Worm (Caenorhabditis elegans) whole organism, early embryonic: ENCODE data around the gene ran-3.
A peak's percentile ranks its signal among the peaks of the same experiment; 100 is the strongest.

Experiments used
- B0310.2 ChIP-seq: sonication (generic microtip); optimal IDR thresholded peaks from 2 replicates; lab custom pipeline; 2016; ENCODE audit warnings: mild to moderate bottlenecking, missing genetic modification characterization, missing compliant biosample characterization
- F13C5.2 ChIP-seq: sonication (generic microtip); optimal IDR thresholded peaks from 2 replicates; lab custom pipeline; 2017; ENCODE audit warnings: mild to moderate bottlenecking, missing genetic modification characterization, inconsistent platforms, missing compliant biosample characterization
- aly-1 ChIP-seq: sonication (generic microtip); optimal IDR thresholded peaks from 2 replicates; lab custom pipeline; 2016; ENCODE audit warnings: missing genetic modification characterization, missing compliant biosample characterization
- ama-1 ChIP-seq: fragments of 150-350 bp; optimal IDR thresholded peaks from 2 replicates; lab custom pipeline; 2014
- ceh-13 ChIP-seq: fragments of 200-800 bp; sonication (Bioruptor generic); optimal IDR thresholded peaks from 2 replicates; lab custom pipeline; 2018; ENCODE audit warnings: mild to moderate bottlenecking, missing genetic modification characterization, missing compliant biosample characterization
- ceh-36 ChIP-seq: sonication (generic microtip); optimal IDR thresholded peaks from 2 replicates; lab custom pipeline; 2016; ENCODE audit warnings: missing genetic modification characterization, inconsistent platforms, missing compliant biosample characterization
- ets-7 ChIP-seq: sonication (generic microtip); optimal IDR thresholded peaks from 2 replicates; lab custom pipeline; 2016; ENCODE audit warnings: missing genotype, missing genetic modification characterization, missing compliant biosample characterization
- flt-1 ChIP-seq: fragments of 200-800 bp; sonication (Bioruptor generic); IDR thresholded peaks from 2 replicates; pipeline ENCODE4 v1.3.6; 2022; ENCODE audit warnings: missing genetic modification characterization, missing compliant biosample characterization
- hmbx-1 ChIP-seq: sonication (generic microtip); optimal IDR thresholded peaks from 2 replicates; lab custom pipeline; 2016; ENCODE audit warnings: mild to moderate bottlenecking, missing genetic modification characterization, missing compliant biosample characterization
- hmg-4 ChIP-seq: fragments of 200-800 bp; sonication (Bioruptor generic); optimal IDR thresholded peaks from 2 replicates; lab custom pipeline; 2018; ENCODE audit warnings: mild to moderate bottlenecking, missing genetic modification characterization, missing compliant biosample characterization
- hnd-1 ChIP-seq: sonication (generic microtip); optimal IDR thresholded peaks from 2 replicates; lab custom pipeline; 2016; ENCODE audit warnings: missing genetic modification characterization, missing compliant biosample characterization
- pes-1 ChIP-seq: fragments of 200-800 bp; sonication (Bioruptor generic); IDR thresholded peaks from 2 replicates; pipeline ENCODE4 v1.3.6; 2022; ENCODE audit warnings: missing genetic modification reagents, missing genetic modification characterization, missing compliant biosample characterization
- scrt-1 ChIP-seq: fragments of 200-800 bp; sonication (Bioruptor generic); IDR thresholded peaks from 2 replicates; pipeline ENCODE4 v1.3.6; 2022; ENCODE audit warnings: missing genetic modification characterization, missing compliant biosample characterization
- sea-1 ChIP-seq: fragments of 200-800 bp; sonication (Bioruptor generic); conservative IDR thresholded peaks from 2 replicates; pipeline ENCODE4 v1.3.6; 2022; ENCODE audit warnings: missing genetic modification characterization, missing compliant biosample characterization
- tbx-11 ChIP-seq: fragments of 200-800 bp; sonication (Bioruptor generic); IDR thresholded peaks from 2 replicates; pipeline ENCODE4 v1.3.6; 2022; ENCODE audit warnings: missing genetic modification characterization, missing compliant biosample characterization
- tbx-37 ChIP-seq: fragments of 200-800 bp; sonication (Bioruptor generic); conservative IDR thresholded peaks from 2 replicates; pipeline ENCODE4 v1.3.6; 2022; ENCODE audit warnings: missing genetic modification reagents, missing genetic modification characterization, missing compliant biosample characterization
- tra-4 ChIP-seq: sonication (generic microtip); optimal IDR thresholded peaks from 2 replicates; lab custom pipeline; 2017; ENCODE audit warnings: missing genetic modification characterization, missing compliant biosample characterization

Gene ran-3

DNA sequence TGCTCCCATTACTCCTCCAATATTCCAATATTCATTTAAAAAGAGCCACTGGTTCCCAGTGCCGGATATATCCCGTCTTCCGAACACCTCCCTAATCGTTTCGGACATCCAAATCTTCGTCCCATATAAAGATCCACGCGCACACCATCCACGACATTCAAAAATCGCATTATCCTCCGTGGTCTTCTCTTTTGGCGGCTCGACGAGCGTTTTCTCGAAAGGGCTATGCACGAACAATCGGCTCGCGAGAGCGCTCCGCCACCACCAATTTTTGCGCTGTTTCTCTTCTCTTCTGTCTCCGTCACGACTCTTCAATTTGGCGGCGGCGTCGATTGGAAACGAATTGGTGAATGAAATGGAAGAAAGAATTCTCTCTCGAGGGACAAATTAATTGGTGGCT is 28.4 kb upstream of the ran-3 start:
- TF ChIP-seq hmg-4 (GFP tag; lab: Kevin White, UChicago) (no peak), sea-1 (GFP tag; lab: Robert Waterston, UW) (no peak), scrt-1 (no peak), tbx-11 (GFP tag; lab: Robert Waterston, UW) (no peak), ets-7 (tag; lab: Kevin White, UChicago) (no peak), hmbx-1 (no peak), pes-1 (GFP tag; lab: Robert Waterston, UW) (no peak), ceh-13 (GFP tag; lab: Kevin White, UChicago) (no peak)

DNA sequence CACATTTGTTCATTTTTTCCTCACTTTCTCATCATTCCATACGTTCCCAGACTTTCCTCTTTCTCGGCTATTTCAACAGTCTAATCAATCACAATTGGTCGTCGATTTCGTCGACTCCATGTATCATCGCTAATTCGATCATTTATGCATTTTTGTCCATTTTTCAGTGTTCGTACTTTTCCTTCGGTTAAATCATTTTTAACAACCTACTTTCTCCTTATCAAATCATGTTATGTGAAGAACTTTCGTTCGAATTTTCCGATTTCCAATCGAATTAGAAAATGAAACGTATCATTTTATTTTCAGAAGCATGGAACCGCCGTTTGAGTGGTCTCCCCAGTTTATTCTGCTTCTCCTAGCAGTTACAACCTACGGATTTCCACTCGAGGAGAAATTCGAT is 21.5 kb upstream of the ran-3 start, which contains the start of gene eff-1:
Gene eff-1, plus strand, starts transcription at position 301 of the 400 bp plus-strand sequence.
- TF ChIP-seq aly-1 (tag; lab: Kevin White, UChicago): no peak
- no peak for TF ChIP-seq flt-1
- no peak for TF ChIP-seq ceh-36 (tag; lab: Kevin White, UChicago)
- TF ChIP-seq B0310.2: no peak
- TF ChIP-seq scrt-1: no peak
- TF ChIP-seq hmg-4 (GFP tag; lab: Kevin White, UChicago): no peak

DNA sequence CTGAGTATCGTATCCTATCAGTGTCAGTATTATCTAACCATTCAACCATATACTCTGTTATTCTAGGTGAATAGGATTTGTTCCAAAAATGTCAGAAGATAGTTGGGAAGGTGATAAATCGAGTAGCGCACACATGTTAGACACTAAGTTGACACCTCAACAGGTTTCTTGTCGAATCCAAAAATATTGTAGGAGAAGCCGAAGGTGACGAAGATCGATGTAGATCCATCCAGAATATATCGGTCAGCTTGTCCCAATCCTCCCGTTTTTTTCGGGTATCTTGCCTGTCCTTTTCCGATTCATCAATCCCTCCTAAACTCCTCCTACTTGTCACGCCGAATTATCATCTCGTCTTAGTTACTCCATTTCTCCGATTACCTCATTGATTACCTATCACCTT is 20.8 kb upstream of the ran-3 start:
- no peak for TF ChIP-seq tbx-11 (GFP tag; lab: Robert Waterston, UW)
- TF ChIP-seq tbx-37: no peak
- no peak for TF ChIP-seq hnd-1 (tag; lab: Kevin White, UChicago)
- TF ChIP-seq ceh-13 (GFP tag; lab: Kevin White, UChicago): no peak
- TF ChIP-seq B0310.2: no peak
- no peak for TF ChIP-seq pes-1 (GFP tag; lab: Robert Waterston, UW)
- TF ChIP-seq hmg-4 (GFP tag; lab: Kevin White, UChicago): no peak
- TF ChIP-seq aly-1 (tag; lab: Kevin White, UChicago): no peak
- no peak for TF ChIP-seq ets-7 (tag; lab: Kevin White, UChicago)
- no peak for TF ChIP-seq sea-1 (GFP tag; lab: Robert Waterston, UW)
- TF ChIP-seq F13C5.2: no peak
- TF ChIP-seq tra-4 (tag; lab: Kevin White, UChicago): no peak
- no peak for TF ChIP-seq flt-1
- no peak for TF ChIP-seq scrt-1

DNA sequence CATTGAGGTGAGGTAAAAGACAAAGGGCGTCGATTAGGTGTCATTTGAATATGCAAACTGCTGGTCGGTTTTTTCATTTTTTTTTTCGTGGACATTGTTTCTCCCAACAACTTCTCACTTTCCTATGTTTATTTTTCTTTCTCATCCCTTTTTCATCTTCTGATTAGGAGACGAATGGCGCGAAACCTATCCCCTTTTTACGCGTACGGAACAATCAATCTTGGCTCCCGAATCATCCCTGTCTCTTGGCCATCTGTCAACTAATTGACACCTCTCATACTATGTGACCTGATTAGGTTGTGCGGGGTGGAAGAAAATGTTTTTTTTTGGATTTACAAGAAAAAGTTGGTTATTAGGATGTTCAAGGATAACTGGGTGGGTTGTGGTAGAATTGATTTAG is 20.0 kb upstream of the ran-3 start:
- TF ChIP-seq F13C5.2 (no peak), B0310.2 (no peak), tbx-37 (no peak)

DNA sequence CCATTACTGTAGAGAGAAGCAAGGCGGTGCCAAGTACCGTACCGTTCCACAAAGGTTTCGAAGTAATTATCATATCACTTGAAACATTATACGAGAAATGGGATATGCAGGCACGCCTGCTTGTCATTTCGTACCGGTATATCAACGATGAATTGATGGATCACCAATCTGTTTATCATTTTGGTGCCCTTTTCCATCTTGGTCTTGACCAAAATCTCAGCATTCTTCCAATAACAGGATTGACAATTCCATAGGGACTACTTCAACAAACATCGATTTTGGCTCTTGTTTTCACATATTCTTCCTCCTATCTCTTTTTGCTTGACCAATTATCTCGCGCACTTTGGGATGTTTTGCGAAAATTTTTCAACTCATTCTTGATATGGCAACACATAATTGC is 14.3 kb upstream of the ran-3 start:
- no peak for TF ChIP-seq ceh-13 (GFP tag; lab: Kevin White, UChicago)
- no peak for TF ChIP-seq tbx-37

DNA sequence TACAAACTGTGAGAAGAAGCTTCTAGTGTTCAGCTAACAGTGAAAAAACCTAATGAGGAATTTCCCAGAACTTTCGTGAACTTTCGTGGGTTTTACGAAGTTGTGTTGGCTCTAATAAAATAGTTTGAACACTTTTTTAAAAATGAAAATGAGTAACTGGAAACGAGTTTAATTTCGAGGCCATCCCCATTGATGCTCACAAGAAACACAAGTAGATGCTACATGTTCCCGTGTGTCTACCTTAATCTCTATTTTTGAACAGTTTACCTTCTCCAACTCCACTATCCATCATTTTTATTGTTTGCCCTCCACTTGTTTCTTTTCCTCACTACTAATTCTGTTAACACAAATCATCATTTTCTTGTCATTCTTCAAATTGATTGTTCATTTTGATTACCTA is 8.8 kb upstream of the ran-3 start, which contains the start of gene C26D10.7:
Gene C26D10.7, plus strand, starts transcription at position 301 of the 400 bp plus-strand sequence.
- no peak for TF ChIP-seq hmg-4 (GFP tag; lab: Kevin White, UChicago)

DNA sequence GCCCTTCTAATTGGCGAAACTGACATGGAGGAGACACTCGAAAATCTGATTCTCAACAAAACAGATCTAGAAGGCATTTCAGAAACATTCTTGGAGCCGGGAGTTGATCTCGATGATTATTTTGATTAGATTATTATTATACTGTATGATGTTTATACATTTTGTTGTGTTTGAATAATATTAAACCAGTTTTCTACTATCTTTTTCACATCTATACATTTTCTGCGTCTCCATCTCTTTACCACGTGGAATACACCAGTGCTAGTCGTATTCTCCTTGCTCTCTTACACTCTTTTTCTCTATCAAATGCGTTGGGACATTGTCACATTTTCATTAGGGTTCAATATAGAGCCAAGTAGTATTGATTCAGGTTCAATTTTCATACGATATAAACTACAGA is 4.6 kb upstream of the ran-3 start, which contains the start of gene C26D10.4:
Gene C26D10.4, plus strand, starts transcription at position 301 of the 400 bp plus-strand sequence.
- no peak for TF ChIP-seq tbx-37
- no peak for TF ChIP-seq ama-1 (lab: Kevin White, UChicago)
- TF ChIP-seq sea-1 (GFP tag; lab: Robert Waterston, UW): no peak

DNA sequence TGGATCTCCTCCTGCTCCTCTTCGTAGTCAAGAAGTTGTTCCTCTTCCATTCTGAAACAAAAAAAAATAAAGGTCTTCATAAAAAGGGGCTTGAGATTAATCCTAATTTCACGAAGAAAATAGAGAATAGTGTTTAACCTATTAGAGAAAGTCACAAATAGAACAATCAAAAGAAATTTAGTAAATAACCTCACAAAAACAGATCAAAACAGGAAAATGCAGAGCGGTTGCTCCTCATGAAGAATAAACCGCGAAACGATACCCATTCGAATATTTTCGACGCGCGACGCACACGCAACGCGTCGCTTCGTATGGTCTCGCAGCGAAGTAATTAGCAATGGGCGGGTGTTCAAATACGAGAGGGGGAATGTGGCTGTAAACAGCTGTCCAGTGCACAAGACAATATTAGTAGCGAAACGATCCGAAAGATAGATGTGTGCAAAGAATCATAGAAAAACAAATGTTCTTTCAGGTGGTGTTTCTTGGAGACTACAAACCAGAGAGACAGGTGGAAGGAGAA is 4.0 kb upstream of the ran-3 start, which contains the start of gene hel-1:
Gene hel-1, minus strand, starts transcription at position 51 of the 520 bp plus-strand sequence.
- TF ChIP-seq flt-1 (peak; percentile 46; the same call in 1 of the 2 replicates), tbx-37 (0 out of 2 replicates have a peak, but pooled peaks have one; percentile 41), F13C5.2 (peak; percentile 75), sea-1 (GFP tag; lab: Robert Waterston, UW) (no peak), ceh-13 (GFP tag; lab: Kevin White, UChicago) (no peak), ets-7 (tag; lab: Kevin White, UChicago) (no peak), hmg-4 (GFP tag; lab: Kevin White, UChicago) (peak; percentile 28), ama-1 (lab: Kevin White, UChicago) (no peak), tra-4 (tag; lab: Kevin White, UChicago) (no peak)

DNA sequence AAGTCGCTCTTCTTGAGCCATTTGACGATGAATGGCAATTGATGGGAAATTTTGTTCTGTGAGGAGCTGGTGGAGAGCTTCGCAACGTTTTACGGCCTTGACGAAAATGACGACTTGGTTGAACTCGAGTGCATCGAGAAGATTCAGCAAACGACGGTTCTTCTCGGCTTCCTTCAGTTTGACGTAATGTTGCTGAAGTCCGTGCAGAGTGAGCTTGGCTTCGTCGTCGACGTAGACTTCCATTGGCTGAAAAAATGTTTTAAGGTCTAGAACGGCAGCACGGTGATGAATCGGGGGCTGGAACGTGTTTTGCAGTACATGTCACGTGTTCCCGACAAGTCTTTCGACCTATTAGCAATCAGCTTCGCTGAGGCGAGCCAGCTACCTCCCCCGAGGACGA is 2.6 kb upstream of the ran-3 start:
- TF ChIP-seq ets-7 (tag; lab: Kevin White, UChicago) (no peak), ceh-13 (GFP tag; lab: Kevin White, UChicago) (no peak), ceh-36 (tag; lab: Kevin White, UChicago) (no peak), hmbx-1 (no peak)
